Fruit fly (Drosophila melanogaster) whole organism, adult: ENCODE measurements around the gene CG5122.

Source experiments
- CG11617 ChIP-seq: fragments of 200-800 bp; sonication (Bioruptor generic); optimal IDR thresholded peaks from 2 replicates; lab custom pipeline; 2017; ENCODE audit warnings: mild to moderate bottlenecking, missing biosample characterization, missing genetic modification reagents, missing genetic modification characterization
- CG12768 ChIP-seq: fragments of 200-800 bp; sonication (Bioruptor generic); optimal IDR thresholded peaks from 2 replicates; lab custom pipeline; 2017; ENCODE audit warnings: missing biosample characterization, missing genetic modification characterization, mild to moderate bottlenecking, moderate library complexity, missing genetic modification reagents
- CG14711 ChIP-seq: fragments of 200-800 bp; sonication (Bioruptor generic); optimal IDR thresholded peaks from 2 replicates; lab custom pipeline; 2018; ENCODE audit warnings: missing biosample characterization, mild to moderate bottlenecking, missing genetic modification characterization, moderate library complexity
- CG1620 ChIP-seq: fragments of 200-800 bp; sonication (Bioruptor generic); optimal IDR thresholded peaks from 2 replicates; lab custom pipeline; 2016; ENCODE audit warnings: missing biosample characterization, missing genetic modification characterization
- CG33017 ChIP-seq: fragments of 200-800 bp; sonication (Bioruptor generic); optimal IDR thresholded peaks from 2 replicates; lab custom pipeline; 2018; ENCODE audit warnings: missing biosample characterization, mild to moderate bottlenecking, missing genetic modification characterization, moderate library complexity
- CG5204 ChIP-seq: fragments of 200-800 bp; sonication (Bioruptor generic); optimal IDR thresholded peaks from 2 replicates; lab custom pipeline; 2016; ENCODE audit warnings: missing biosample characterization, missing genetic modification characterization
- CG7045 ChIP-seq: fragments of 200-800 bp; sonication (Bioruptor generic); optimal IDR thresholded peaks from 2 replicates; lab custom pipeline; 2017; ENCODE audit warnings: missing biosample characterization, mild to moderate bottlenecking, missing genetic modification characterization
- CG7101 ChIP-seq: fragments of 200-800 bp; sonication (Bioruptor generic); optimal IDR thresholded peaks from 2 replicates; lab custom pipeline; 2018; ENCODE audit warnings: missing biosample characterization, mild to moderate bottlenecking, missing genetic modification characterization, moderate library complexity
- Clk ChIP-seq: fragments of 200-800 bp; sonication (Bioruptor generic); optimal IDR thresholded peaks from 2 replicates; lab custom pipeline; 2017; ENCODE audit warnings: missing biosample characterization, missing genetic modification characterization
- Crg-1 ChIP-seq: fragments of 200-800 bp; sonication (Bioruptor generic); optimal IDR thresholded peaks from 2 replicates; lab custom pipeline; 2016; ENCODE audit warnings: missing biosample characterization, missing genetic modification characterization
- Hr96 ChIP-seq: fragments of 200-800 bp; sonication (Bioruptor generic); optimal IDR thresholded peaks from 2 replicates; lab custom pipeline; 2016; ENCODE audit warnings: missing biosample characterization, missing genetic modification characterization
- Mnt ChIP-seq: fragments of 200-800 bp; sonication (Bioruptor generic); optimal IDR thresholded peaks from 2 replicates; lab custom pipeline; 2016; ENCODE audit warnings: missing biosample characterization, mild to moderate bottlenecking, missing genetic modification characterization
- bab1 ChIP-seq: fragments of 200-800 bp; sonication (Bioruptor generic); optimal IDR thresholded peaks from 3 replicates; lab custom pipeline; 2019; ENCODE audit warnings: missing biosample characterization, mild to moderate bottlenecking, missing genetic modification characterization, moderate library complexity
- cic ChIP-seq: fragments of 200-800 bp; sonication (Bioruptor generic); optimal IDR thresholded peaks from 2 replicates; lab custom pipeline; 2017; ENCODE audit warnings: missing biosample characterization, mild to moderate bottlenecking, missing genetic modification characterization, moderate library complexity
- cnc ChIP-seq, 2 experiments: fragments of >200 bp; optimal IDR thresholded peaks; 2 replicates each; lab custom pipeline; 2017
- kay ChIP-seq: fragments of 200-800 bp; sonication (Bioruptor generic); peaks from one replicate; lab custom pipeline; 2016; ENCODE audit warnings: missing biosample characterization, missing genetic modification characterization, borderline replicate concordance
- ovo ChIP-seq: fragments of 200-800 bp; sonication (Bioruptor generic); optimal IDR thresholded peaks from 2 replicates; lab custom pipeline; 2016; ENCODE audit warnings: missing biosample characterization, missing genetic modification characterization
- pad ChIP-seq: fragments of 200-800 bp; sonication (Bioruptor generic); optimal IDR thresholded peaks from 3 replicates; lab custom pipeline; 2017; ENCODE audit warnings: missing biosample characterization, missing genetic modification characterization, mild to moderate bottlenecking, moderate library complexity, missing genetic modification reagents
- tj ChIP-seq: fragments of 200-800 bp; sonication (Bioruptor generic); optimal IDR thresholded peaks from 3 replicates; lab custom pipeline; 2017; ENCODE audit warnings: missing biosample characterization, mild to moderate bottlenecking, missing genetic modification characterization, moderate library complexity
- toe ChIP-seq: fragments of 200-800 bp; sonication (Bioruptor generic); optimal IDR thresholded peaks from 2 replicates; lab custom pipeline; 2016; ENCODE audit warnings: missing biosample characterization, missing genetic modification characterization

CG5122 gene

dm6 chr2L:13130291-13130690 is at the start of gene CG5122:
Gene CG5122, plus strand, starts transcription at chr2L:13130591.
- no peak for TF ChIP-seq tj (GFP tag; lab: Kevin White, UChicago)
- no peak for TF ChIP-seq Crg-1
- no peak for TF ChIP-seq CG5204 (GFP tag; lab: Kevin White, UChicago)
- TF ChIP-seq CG14711 (tag; lab: Kevin White, UChicago), result no peak
- no peak for TF ChIP-seq CG12768 (GFP tag; lab: Kevin White, UChicago)
- no peak for TF ChIP-seq bab1

DNA sequence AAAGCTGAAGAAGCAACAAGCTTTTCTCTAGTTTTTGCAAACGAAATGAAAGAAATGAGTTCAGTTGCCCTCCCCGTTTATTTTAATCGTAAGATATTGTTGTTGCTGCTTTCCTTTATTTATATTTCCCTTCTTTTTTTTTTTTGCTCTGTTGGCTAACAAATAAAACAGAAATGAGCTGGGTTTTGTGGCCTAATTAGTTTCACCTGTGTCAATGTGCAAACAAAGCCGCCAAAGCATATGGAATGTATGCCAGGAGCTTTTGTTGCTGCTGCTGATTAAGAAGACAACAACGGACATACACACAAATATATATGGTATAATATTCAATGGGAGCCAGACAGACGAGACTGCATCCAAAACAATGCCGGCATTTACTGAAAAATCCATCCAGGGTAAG is 48.2 kb upstream of the CG5122 start:
- TF ChIP-seq CG7101 (tag; lab: Kevin White, UChicago), result no peak
- TF ChIP-seq bab1, result no peak
- no peak for TF ChIP-seq kay
- TF ChIP-seq CG1620 (GFP tag; lab: Kevin White, UChicago), result no peak
- TF ChIP-seq Hr96 (GFP tag; lab: Kevin White, UChicago), result no peak
- no peak for TF ChIP-seq toe
- no peak for TF ChIP-seq Clk (GFP tag; lab: Kevin White, UChicago)
- TF ChIP-seq ovo (GFP tag; lab: Kevin White, UChicago), result no peak
- TF ChIP-seq Crg-1, result no peak
- no peak for TF ChIP-seq CG12768 (GFP tag; lab: Kevin White, UChicago)
- no peak for TF ChIP-seq CG11617 (GFP tag; lab: Kevin White, UChicago)
- TF ChIP-seq CG5204 (GFP tag; lab: Kevin White, UChicago), result no peak
- no peak for TF ChIP-seq tj (GFP tag; lab: Kevin White, UChicago)
- no peak for TF ChIP-seq cnc (optimal IDR thresholded peaks at IDR 0.05; lab: Kevin White, UChicago)
- no peak for TF ChIP-seq Mnt (GFP tag; lab: Kevin White, UChicago)
- TF ChIP-seq CG14711 (tag; lab: Kevin White, UChicago), result no peak
- TF ChIP-seq pad (GFP tag; lab: Kevin White, UChicago), result no peak
- TF ChIP-seq CG7045, result no peak
- no peak for TF ChIP-seq CG33017 (tag; lab: Kevin White, UChicago)
- TF ChIP-seq cic (GFP tag; lab: Kevin White, UChicago), result no peak

DNA sequence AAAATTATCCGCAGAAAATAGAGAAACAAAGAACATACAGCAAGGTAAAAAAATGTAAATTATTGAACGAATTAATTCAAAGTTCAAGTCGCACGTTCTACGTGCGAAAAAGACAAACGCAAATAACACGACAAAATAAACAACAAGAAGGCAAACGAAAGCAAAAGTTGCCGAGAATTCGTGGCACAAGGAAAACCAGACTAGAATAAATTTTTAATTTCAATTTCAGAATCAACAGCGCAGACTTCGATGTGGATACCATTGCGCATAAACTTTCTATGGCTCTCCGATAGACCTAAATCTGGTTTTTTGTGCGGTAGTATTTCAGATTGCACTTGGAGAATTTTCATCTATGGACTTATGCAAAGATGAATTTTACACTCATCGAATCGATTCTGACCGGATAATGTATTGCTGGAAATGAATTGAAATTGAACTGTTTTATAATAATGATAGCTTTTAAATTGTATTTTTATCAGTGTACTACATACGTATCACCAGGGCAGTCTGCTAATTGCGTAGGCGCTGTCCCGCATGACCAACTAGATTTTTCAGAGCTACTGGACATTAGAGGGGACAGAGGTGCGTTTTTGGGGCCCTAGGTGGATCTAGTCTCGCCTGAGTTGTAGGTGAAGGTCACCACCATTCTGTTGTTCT is 46.8 kb upstream of the CG5122 start:
- TF ChIP-seq pad (GFP tag; lab: Kevin White, UChicago) (no peak), CG14711 (tag; lab: Kevin White, UChicago) (no peak), Clk (GFP tag; lab: Kevin White, UChicago) (no peak), Hr96 (GFP tag; lab: Kevin White, UChicago) (no peak), ovo (GFP tag; lab: Kevin White, UChicago) (no peak), CG12768 (GFP tag; lab: Kevin White, UChicago) (no peak), CG11617 (GFP tag; lab: Kevin White, UChicago) (no peak), cnc (optimal IDR thresholded peaks at IDR 0.05; lab: Kevin White, UChicago) (no peak), CG5204 (GFP tag; lab: Kevin White, UChicago) (no peak), bab1 (no peak)

DNA sequence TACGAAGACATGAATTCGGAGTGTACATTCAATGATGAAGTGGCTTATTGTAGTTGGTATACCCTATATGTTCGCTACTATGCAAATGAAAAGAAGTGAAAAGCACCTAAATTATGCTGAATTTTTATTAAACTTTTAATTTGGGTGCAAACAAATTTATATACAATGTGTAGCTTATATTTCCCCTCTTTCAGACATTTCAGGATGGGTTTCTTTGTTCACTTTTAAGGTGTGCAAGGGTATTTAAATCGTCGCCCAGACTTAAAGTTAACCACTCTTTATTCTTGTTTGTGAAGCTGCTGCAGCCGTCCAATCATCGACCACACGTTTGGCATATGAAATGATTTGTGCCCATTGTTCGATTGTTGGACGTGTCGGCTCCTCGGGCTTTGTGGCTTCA is 43.7 kb upstream of the CG5122 start:
- no peak for TF ChIP-seq CG7101 (tag; lab: Kevin White, UChicago)
- no peak for TF ChIP-seq kay
- no peak for TF ChIP-seq CG7045
- TF ChIP-seq cic (GFP tag; lab: Kevin White, UChicago), result no peak
- no peak for TF ChIP-seq bab1
- TF ChIP-seq CG12768 (GFP tag; lab: Kevin White, UChicago), result no peak
- no peak for TF ChIP-seq Hr96 (GFP tag; lab: Kevin White, UChicago)
- TF ChIP-seq CG14711 (tag; lab: Kevin White, UChicago), result no peak
- no peak for TF ChIP-seq tj (GFP tag; lab: Kevin White, UChicago)
- TF ChIP-seq pad (GFP tag; lab: Kevin White, UChicago), result no peak
- no peak for TF ChIP-seq Crg-1
- TF ChIP-seq cnc (optimal IDR thresholded peaks at IDR 0.05; lab: Kevin White, UChicago), result no peak

DNA sequence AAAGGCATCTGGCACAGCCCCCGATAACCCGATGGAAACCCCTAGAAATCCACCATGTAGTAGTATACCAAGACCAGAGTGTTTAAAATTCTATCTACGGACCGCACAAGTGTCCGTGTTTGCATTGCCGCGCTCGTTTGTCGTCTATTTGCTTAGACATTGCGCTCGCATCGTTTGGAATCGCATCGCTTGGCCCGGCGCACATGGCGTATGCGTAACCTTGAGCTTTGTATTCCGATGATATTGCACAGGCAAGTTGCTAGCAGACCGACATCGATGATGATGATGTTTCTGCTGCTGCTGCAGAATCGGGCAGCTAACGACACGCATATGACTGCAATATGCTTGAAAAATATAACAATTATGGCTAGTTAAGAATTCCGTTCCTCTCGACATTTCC is 41.8 kb upstream of the CG5122 start:
- TF ChIP-seq Mnt (GFP tag; lab: Kevin White, UChicago) (peak; percentile 47), Crg-1 (no peak), ovo (GFP tag; lab: Kevin White, UChicago) (no peak), bab1 (no peak), pad (GFP tag; lab: Kevin White, UChicago) (peak; percentile 13), CG7101 (tag; lab: Kevin White, UChicago) (peak; percentile 46), CG5204 (GFP tag; lab: Kevin White, UChicago) (no peak), Clk (GFP tag; lab: Kevin White, UChicago) (no peak), CG33017 (tag; lab: Kevin White, UChicago) (no peak), CG14711 (tag; lab: Kevin White, UChicago) (no peak), kay (no peak), CG11617 (GFP tag; lab: Kevin White, UChicago) (no peak), CG1620 (GFP tag; lab: Kevin White, UChicago) (no peak), cic (GFP tag; lab: Kevin White, UChicago) (peak; percentile 74), tj (GFP tag; lab: Kevin White, UChicago) (no peak), Hr96 (GFP tag; lab: Kevin White, UChicago) (no peak), CG12768 (GFP tag; lab: Kevin White, UChicago) (peak; percentile 50), cnc (optimal IDR thresholded peaks at IDR 0.05; lab: Kevin White, UChicago) (no peak), toe (no peak), CG7045 (peak; percentile 62)

DNA sequence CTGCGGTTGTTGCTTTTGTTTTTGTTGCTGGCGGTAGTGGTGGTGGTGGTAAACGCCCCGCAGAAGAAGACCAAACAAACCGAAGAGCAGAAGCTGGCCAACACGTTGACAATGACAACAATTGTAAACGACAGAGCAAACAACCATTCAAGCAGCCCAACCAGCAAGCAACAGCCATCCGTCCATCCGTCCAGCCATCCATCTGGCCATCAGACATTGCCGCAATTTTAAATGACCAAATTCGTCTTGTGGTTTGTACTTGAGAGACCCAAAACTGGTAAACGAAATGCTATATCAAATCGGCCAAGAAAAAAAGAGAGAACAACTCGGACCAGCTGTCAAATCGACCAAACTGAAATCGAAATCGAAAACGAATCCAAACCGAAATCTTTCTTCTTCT is 34.6 kb upstream of the CG5122 start:
- TF ChIP-seq CG5204 (GFP tag; lab: Kevin White, UChicago), result no peak
- TF ChIP-seq pad (GFP tag; lab: Kevin White, UChicago), result no peak
- TF ChIP-seq CG11617 (GFP tag; lab: Kevin White, UChicago), result no peak
- TF ChIP-seq cic (GFP tag; lab: Kevin White, UChicago), result no peak
- no peak for TF ChIP-seq ovo (GFP tag; lab: Kevin White, UChicago)
- no peak for TF ChIP-seq cnc (optimal IDR thresholded peaks at IDR 0.05; lab: Kevin White, UChicago)
- TF ChIP-seq bab1, result no peak
